Fruit fly (Drosophila melanogaster): ENCODE results near the gene Cyp9f3.

dm6 chr3R:12413274-12413958 lies 14.7 kb upstream of the Cyp9f3 start, which contains the start of the genes Dip-C and pps:
- TF ChIP-seq EcR (GFP tag; optimal IDR thresholded peaks at IDR 0.05) = peak; percentile 24
- no peak for TF ChIP-seq CG4496 (GFP tag; IDR thresholded peaks at IDR 0.05)
- TF ChIP-seq CG8301 (tag; optimal IDR thresholded peaks at IDR 0.05) = no peak
- no peak for TF ChIP-seq CG13204 (GFP tag; optimal IDR thresholded peaks at IDR 0.05)
- TF ChIP-seq CG15710 (tag; optimal IDR thresholded peaks at IDR 0.05) = no peak
- no peak for TF ChIP-seq Pif1B (GFP tag; optimal IDR thresholded peaks at IDR 0.05)
- no peak for TF ChIP-seq fd96Ca (GFP tag; IDR thresholded peaks at IDR 0.05)
